Worm (Caenorhabditis elegans) whole organism, L4/young adult: ENCODE results near the gene srd-2.

Experiments used
- W03F9.2 ChIP-seq: fragments of 150-350 bp; optimal IDR thresholded peaks from 2 replicates; lab custom pipeline; 2014; ENCODE audit warnings: missing biosample characterization, missing genetic modification characterization
- dao-5 ChIP-seq: sonication (generic microtip); optimal IDR thresholded peaks from 2 replicates; lab custom pipeline; 2016; ENCODE audit warnings: missing genotype, missing genetic modification characterization, moderate library complexity, missing compliant biosample characterization
- him-1 ChIP-seq: sonication (generic microtip); optimal IDR thresholded peaks from 2 replicates; lab custom pipeline; 2016; ENCODE audit warnings: missing genotype, missing genetic modification reagents, missing genetic modification characterization, missing compliant biosample characterization

- TF ChIP-seq dao-5 (tag; lab: Kevin White, UChicago) (no peak), him-1 (tag; lab: Kevin White, UChicago) (no peak), W03F9.2 (tag; lab: Kevin White, UChicago) (no peak)
Observed at ce11 chrII:10199906-10200305, 12.2 kb upstream of the srd-2 start, which contains the start of gene R05H5.4.
